Fruit fly (Drosophila melanogaster): ENCODE results near the gene Eig71Ef.

DNA sequence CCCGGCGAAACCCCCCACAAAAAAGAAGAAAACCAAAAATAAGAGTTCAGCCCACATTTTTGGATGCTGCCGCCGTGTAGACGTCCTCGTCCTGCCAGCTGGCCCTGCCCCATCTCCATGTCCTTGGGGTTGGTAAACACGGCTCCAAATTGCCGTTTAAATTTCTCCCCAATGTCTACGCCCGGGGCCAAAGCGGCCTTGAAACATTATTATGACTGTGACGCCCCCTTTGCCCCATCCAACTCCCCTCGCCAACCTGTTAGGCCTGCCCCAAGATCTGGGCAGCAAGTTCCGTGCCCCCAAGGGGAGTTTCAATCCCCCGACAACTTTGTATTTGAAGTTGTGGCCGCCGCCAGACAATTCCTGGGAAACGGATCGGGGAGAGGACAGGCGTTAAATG, 40.3 kb downstream of the Eig71Ef start:
- no peak for TF ChIP-seq Hr39 (GFP tag; optimal IDR thresholded peaks at IDR 0.05)
- TF ChIP-seq CG6854 (GFP tag; optimal IDR thresholded peaks at IDR 0.05), result no peak
- TF ChIP-seq CG9139 (GFP tag; optimal IDR thresholded peaks at IDR 0.05), result no peak
- TF ChIP-seq fd85E (GFP tag; optimal IDR thresholded peaks at IDR 0.05), result no peak
- no peak for TF ChIP-seq Hr38 (GFP tag; optimal IDR thresholded peaks at IDR 0.05)
- no peak for TF ChIP-seq CG1621 (tag; optimal IDR thresholded peaks at IDR 0.05)
- no peak for TF ChIP-seq Blimp-1 (GFP tag; optimal IDR thresholded peaks at IDR 0.05)
- TF ChIP-seq svp (GFP tag), result no peak
- no peak for TF ChIP-seq fd59A (GFP tag; optimal IDR thresholded peaks at IDR 0.05)
